Fruit fly (Drosophila melanogaster): ENCODE results near the gene CG13066.

DNA sequence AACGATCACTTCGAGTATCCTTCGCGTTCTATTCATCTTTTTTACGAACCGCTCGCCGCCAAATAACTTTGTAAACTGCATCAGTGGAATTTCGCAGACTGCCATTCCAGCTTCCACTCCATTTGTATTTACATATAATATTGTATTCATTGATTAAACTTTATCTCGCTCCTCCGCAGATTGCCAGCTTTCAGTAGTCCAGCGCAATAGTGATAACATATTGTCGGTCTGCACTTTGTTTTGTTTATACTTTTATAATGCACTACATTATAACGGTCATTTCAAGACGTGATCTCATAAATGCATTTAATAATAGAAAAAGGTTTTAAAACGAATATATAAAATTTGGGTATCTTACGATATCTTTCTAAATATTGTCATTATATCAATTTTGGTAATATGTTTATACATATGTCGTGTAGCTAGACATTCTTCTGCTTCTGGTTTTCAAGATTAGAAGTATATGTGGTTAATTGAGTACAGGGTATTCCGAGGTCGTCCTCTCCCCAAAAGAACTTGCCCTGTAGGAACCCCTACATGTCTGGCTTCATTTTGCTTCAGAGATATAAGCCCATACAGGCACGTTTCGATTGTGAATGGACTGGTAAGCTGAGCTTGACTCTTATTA, 4.5 kb upstream of the CG13066 start, which contains the start of gene CG4950:
- TF ChIP-seq HLH106 (tag; optimal IDR thresholded peaks at IDR 0.05) (peak; percentile 40), brk (GFP tag; optimal IDR thresholded peaks at IDR 0.05) (no peak), Hr78 (GFP tag; optimal IDR thresholded peaks at IDR 0.05) (no peak), ey (GFP tag; optimal IDR thresholded peaks at IDR 0.05) (no peak), sv (GFP tag; optimal IDR thresholded peaks at IDR 0.05) (no peak), Hr83 (GFP tag; optimal IDR thresholded peaks at IDR 0.05; ENCODE audit: poor library complexity, severe bottlenecking) (no peak), dsf (GFP tag; optimal IDR thresholded peaks at IDR 0.05; ENCODE audit: borderline replicate concordance) (no peak), fru (GFP tag; optimal IDR thresholded peaks at IDR 0.05) (no peak), jim (GFP tag; optimal IDR thresholded peaks at IDR 0.05) (no peak), h (GFP tag; optimal IDR thresholded peaks at IDR 0.05) (no peak), pan (optimal IDR thresholded peaks at IDR 0.05) (no peak), usp (GFP tag; optimal IDR thresholded peaks at IDR 0.05) (no peak), br (GFP tag; optimal IDR thresholded peaks at IDR 0.05) (no peak), CG9705 (GFP tag; optimal IDR thresholded peaks at IDR 0.05) (no peak)
